Worm (Caenorhabditis elegans) whole organism, young adult: ENCODE data around the gene F36H5.12.

Source experiments
- B0035.1 ChIP-seq: sonication (generic microtip); optimal IDR thresholded peaks from 2 replicates; lab custom pipeline; 2016; ENCODE audit warnings: missing genetic modification characterization, mild to moderate bottlenecking, missing compliant biosample characterization, missing genotype, missing genetic modification reagents
- F37B4.10 ChIP-seq: fragments of 200-800 bp; sonication (Bioruptor generic); IDR thresholded peaks from 2 replicates; pipeline ENCODE4 v1.3.6; 2022; ENCODE audit warnings: missing genetic modification characterization, missing compliant biosample characterization
- F55B11.4 ChIP-seq: sonication (generic microtip); optimal IDR thresholded peaks from 2 replicates; lab custom pipeline; 2016; ENCODE audit warnings: missing compliant biosample characterization, missing genetic modification characterization, borderline replicate concordance; ENCODE audit not compliant: insufficient read depth
- T07F8.4 ChIP-seq: sonication (generic microtip); optimal IDR thresholded peaks from 2 replicates; lab custom pipeline; 2016; ENCODE audit warnings: mild to moderate bottlenecking, missing genetic modification characterization, moderate library complexity, missing compliant biosample characterization
- Y53F4B.3 ChIP-seq: fragments of 200-800 bp; sonication (Bioruptor generic); IDR thresholded peaks from 2 replicates; pipeline ENCODE4 v1.3.6; 2022; ENCODE audit warnings: missing genetic modification reagents, missing genetic modification characterization, missing compliant biosample characterization
- ama-1 ChIP-seq, 3 experiments: fragments of 150-350 bp in 1 of 3; sonication (generic microtip) in 2 of 3; optimal IDR thresholded peaks; 2 replicates each; lab custom pipeline; 2014 to 2018; ENCODE audit warnings: missing biosample characterization in 2 of 3, missing genetic modification characterization in 2 of 3, missing genetic modification reagents in 2 of 3
- atf-7 ChIP-seq: sonication (generic microtip); optimal IDR thresholded peaks from 2 replicates; lab custom pipeline; 2017; ENCODE audit warnings: mild to moderate bottlenecking, missing genetic modification characterization, missing compliant biosample characterization
- attf-5 ChIP-seq: fragments of 200-800 bp; sonication (Bioruptor generic); optimal IDR thresholded peaks from 2 replicates; lab custom pipeline; 2018; ENCODE audit warnings: mild to moderate bottlenecking, missing genetic modification characterization, missing compliant biosample characterization
- cebp-1 ChIP-seq, 2 experiments: fragments of 200-800 bp in 1 of 2; sonication (Bioruptor generic) in 1 of 2; sonication (generic microtip) in 1 of 2; IDR thresholded peaks in 1 of 2; optimal IDR thresholded peaks in 1 of 2; 2 replicates each; pipeline versions ENCODE4 v1.3.6 to Lab custom; 2017 to 2022; ENCODE audit warnings: missing compliant biosample characterization in 2 of 2, missing genetic modification characterization in 2 of 2, mild to moderate bottlenecking in 1 of 2, missing genetic modification reagents in 1 of 2, moderate library complexity in 1 of 2
- ceh-27 ChIP-seq: fragments of 200-800 bp; sonication (Bioruptor generic); optimal IDR thresholded peaks from 2 replicates; lab custom pipeline; 2018; ENCODE audit warnings: mild to moderate bottlenecking, missing genetic modification characterization, moderate library complexity, missing compliant biosample characterization
- ceh-58 ChIP-seq: fragments of 200-800 bp; sonication (Bioruptor generic); IDR thresholded peaks from 2 replicates; pipeline ENCODE4 v1.3.6; 2022; ENCODE audit warnings: missing genetic modification characterization, missing compliant biosample characterization
- ceh-79 ChIP-seq: sonication (generic microtip); optimal IDR thresholded peaks from 2 replicates; lab custom pipeline; 2017; ENCODE audit warnings: mild to moderate bottlenecking, missing genetic modification characterization, missing compliant biosample characterization
- chd-7 ChIP-seq: sonication (generic microtip); optimal IDR thresholded peaks from 2 replicates; lab custom pipeline; 2016; ENCODE audit warnings: mild to moderate bottlenecking, missing genetic modification characterization, moderate library complexity, missing compliant biosample characterization
- dox-1 ChIP-seq: fragments of 200-800 bp; sonication (Bioruptor generic); IDR thresholded peaks from 2 replicates; pipeline ENCODE4 v1.3.6; 2022; ENCODE audit warnings: missing genetic modification reagents, missing genetic modification characterization, missing compliant biosample characterization
- ekl-4 ChIP-seq: fragments of 200-800 bp; sonication (Bioruptor generic); IDR thresholded peaks from 2 replicates; pipeline ENCODE4 v1.3.6; 2022; ENCODE audit warnings: missing genetic modification reagents, missing genetic modification characterization, missing compliant biosample characterization
- ets-4 ChIP-seq: fragments of 200-800 bp; sonication (Bioruptor generic); optimal IDR thresholded peaks from 2 replicates; lab custom pipeline; 2018; ENCODE audit warnings: mild to moderate bottlenecking, missing genetic modification characterization, missing compliant biosample characterization
- hmg-1.2 ChIP-seq: fragments of 200-800 bp; sonication (Bioruptor generic); IDR thresholded peaks from 2 replicates; pipeline ENCODE4 v1.3.6; 2022; ENCODE audit warnings: missing genetic modification reagents, missing genetic modification characterization, missing compliant biosample characterization
- hrde-1 ChIP-seq: sonication (generic microtip); optimal IDR thresholded peaks from 2 replicates; lab custom pipeline; 2016; ENCODE audit warnings: missing genetic modification characterization, mild to moderate bottlenecking, missing compliant biosample characterization, moderate library complexity, missing genotype, missing genetic modification reagents, borderline replicate concordance
- let-526 ChIP-seq: fragments of 200-800 bp; sonication (Bioruptor generic); IDR thresholded peaks from 2 replicates; pipeline ENCODE4 v1.3.6; 2022; ENCODE audit warnings: missing genetic modification reagents, missing genetic modification characterization, missing compliant biosample characterization
- lin-26 ChIP-seq: fragments of 200-800 bp; sonication (Bioruptor generic); IDR thresholded peaks from 2 replicates; pipeline ENCODE4 v1.3.6; 2022; ENCODE audit warnings: missing genetic modification reagents, missing genetic modification characterization, missing compliant biosample characterization
- lsy-27 ChIP-seq: sonication (generic microtip); optimal IDR thresholded peaks from 2 replicates; lab custom pipeline; 2017; ENCODE audit warnings: missing genetic modification characterization, mild to moderate bottlenecking, missing compliant biosample characterization, antibody characterized with exemption, missing genotype, borderline replicate concordance; ENCODE audit not compliant: insufficient read depth
- madf-10 ChIP-seq: sonication (generic microtip); optimal IDR thresholded peaks from 2 replicates; lab custom pipeline; 2016; ENCODE audit warnings: mild to moderate bottlenecking, missing genetic modification characterization, missing compliant biosample characterization
- madf-6 ChIP-seq: fragments of 200-800 bp; sonication (Bioruptor generic); IDR thresholded peaks from 2 replicates; pipeline ENCODE4 v1.3.6; 2022; ENCODE audit warnings: missing genetic modification reagents, missing genetic modification characterization, missing compliant biosample characterization
- mel-28 ChIP-seq: sonication (generic microtip); optimal IDR thresholded peaks from 2 replicates; lab custom pipeline; 2016; ENCODE audit warnings: borderline replicate concordance, mild to moderate bottlenecking, missing genetic modification characterization, missing compliant biosample characterization
- mxl-1 ChIP-seq: sonication (generic microtip); optimal IDR thresholded peaks from 2 replicates; lab custom pipeline; 2016; ENCODE audit warnings: missing genetic modification characterization, missing compliant biosample characterization
- nhr-80 ChIP-seq: sonication (generic microtip); optimal IDR thresholded peaks from 2 replicates; lab custom pipeline; 2016; ENCODE audit warnings: missing genetic modification characterization, missing compliant biosample characterization
- snpc-1.3 ChIP-seq: sonication (generic microtip); optimal IDR thresholded peaks from 2 replicates; lab custom pipeline; 2017; ENCODE audit warnings: missing genetic modification characterization, mild to moderate bottlenecking, missing compliant biosample characterization, antibody characterized with exemption, moderate library complexity, missing genotype, missing genetic modification reagents; ENCODE audit not compliant: insufficient read depth
- snpc-3.4 ChIP-seq: sonication (generic microtip); optimal IDR thresholded peaks from 2 replicates; lab custom pipeline; 2017; ENCODE audit warnings: missing genetic modification characterization, mild to moderate bottlenecking, missing compliant biosample characterization, antibody characterized with exemption, moderate library complexity, missing genotype, missing genetic modification reagents
- snpc-4 ChIP-seq, 5 experiments: fragments of 150-350 bp in 1 of 5; sonication (generic microtip) in 4 of 5; optimal IDR thresholded peaks; 2 replicates each; lab custom pipeline; 2014 to 2018; ENCODE audit warnings: missing genetic modification characterization in 5 of 5, missing biosample characterization in 3 of 5, antibody characterized with exemption in 2 of 5, mild to moderate bottlenecking in 2 of 5, missing compliant biosample characterization in 2 of 5, missing genotype in 2 of 5, moderate library complexity in 2 of 5, missing genetic modification reagents in 1 of 5
- somi-1 ChIP-seq: fragments of 200-800 bp; sonication (Bioruptor generic); optimal IDR thresholded peaks from 2 replicates; lab custom pipeline; 2018; ENCODE audit warnings: mild to moderate bottlenecking, missing genetic modification characterization, missing compliant biosample characterization
- tbx-9 ChIP-seq: sonication (generic microtip); optimal IDR thresholded peaks from 2 replicates; lab custom pipeline; 2016; ENCODE audit warnings: borderline replicate concordance, missing genetic modification characterization, inconsistent platforms, missing compliant biosample characterization
- tlf-1 ChIP-seq: fragments of 200-800 bp; sonication (Bioruptor generic); optimal IDR thresholded peaks from 2 replicates; lab custom pipeline; 2018; ENCODE audit warnings: mild to moderate bottlenecking, missing genetic modification characterization, missing compliant biosample characterization
- ztf-25 ChIP-seq: fragments of 200-800 bp; sonication (Bioruptor generic); IDR thresholded peaks from 2 replicates; pipeline ENCODE4 v1.3.6; 2022; ENCODE audit warnings: missing genetic modification reagents, missing genetic modification characterization, missing compliant biosample characterization
- ztf-28 ChIP-seq: fragments of 200-800 bp; sonication (Bioruptor generic); IDR thresholded peaks from 2 replicates; pipeline ENCODE4 v1.3.6; 2022; ENCODE audit warnings: missing genetic modification reagents, missing genetic modification characterization, missing compliant biosample characterization

F36H5.12 gene

DNA sequence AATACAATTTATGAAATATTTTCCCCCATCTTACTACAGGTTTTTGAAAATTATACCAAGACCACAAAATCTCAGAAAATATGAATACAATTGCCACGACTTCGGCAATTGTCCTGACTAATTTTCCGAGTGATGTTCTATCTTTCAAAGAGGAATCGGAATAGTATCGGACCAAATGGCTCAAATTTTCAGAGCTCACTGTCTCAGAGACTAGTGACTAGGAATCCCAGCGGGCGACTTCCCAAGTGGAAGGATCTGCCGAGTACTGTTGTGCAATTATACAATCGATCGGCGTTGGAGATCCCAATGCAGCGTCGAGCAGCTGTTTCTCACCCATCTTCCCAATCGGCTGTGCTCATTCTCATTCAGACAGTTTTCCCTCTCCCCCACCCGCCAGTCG is 16.9 kb upstream of the F36H5.12 start, which contains the start of gene F45C12.17:
F45C12.17 (plus strand) TSS at position 377 of the 400 bp plus-strand sequence.
- TF ChIP-seq hmg-1.2: no peak
- TF ChIP-seq cebp-1 (GFP tag; IDR thresholded peaks at IDR 0.05; lab: Robert Waterston, UW): no peak
- TF ChIP-seq cebp-1 (tag; optimal IDR thresholded peaks at IDR 0.05; lab: Kevin White, UChicago): no peak
- no peak for TF ChIP-seq B0035.1
- no peak for TF ChIP-seq ztf-28 (GFP tag; lab: Robert Waterston, UW)
- TF ChIP-seq ceh-79 (tag; lab: Kevin White, UChicago): no peak
- TF ChIP-seq madf-6 (GFP tag; lab: Robert Waterston, UW): no peak
- TF ChIP-seq ceh-58 (GFP tag; lab: Robert Waterston, UW): no peak
- no peak for TF ChIP-seq attf-5 (GFP tag; lab: Kevin White, UChicago)
- no peak for TF ChIP-seq tbx-9 (tag; lab: Kevin White, UChicago)
- no peak for TF ChIP-seq F55B11.4 (tag; lab: Kevin White, UChicago)
- no peak for TF ChIP-seq ekl-4 (GFP tag; lab: Robert Waterston, UW)
- no peak for TF ChIP-seq madf-10 (tag; lab: Kevin White, UChicago)
- no peak for TF ChIP-seq tlf-1 (GFP tag; lab: Kevin White, UChicago)
- TF ChIP-seq mel-28 (tag; lab: Kevin White, UChicago): no peak
- no peak for TF ChIP-seq T07F8.4 (tag; lab: Kevin White, UChicago)

- TF ChIP-seq nhr-80 (tag; lab: Kevin White, UChicago): peak; percentile 83
- TF ChIP-seq dox-1 (GFP tag; lab: Robert Waterston, UW): peak; percentile 37; the same call in 1 of the 2 replicates
- no peak for TF ChIP-seq hrde-1 (tag; lab: Kevin White, UChicago)
- peak; percentile 30; the same call in 1 of the 2 replicates for TF ChIP-seq hmg-1.2
- no peak for TF ChIP-seq snpc-4 (GFP tag; optimal IDR thresholded peaks at IDR 0.05; lab: Kevin White, UChicago)
- TF ChIP-seq snpc-4 (tag; optimal IDR thresholded peaks at IDR 0.05; lab: Kevin White, UChicago): no peak
- no peak for TF ChIP-seq ets-4 (GFP tag; lab: Kevin White, UChicago)
- no peak for TF ChIP-seq somi-1
- no peak for TF ChIP-seq F37B4.10
- TF ChIP-seq snpc-3.4: no peak
- no peak for TF ChIP-seq ama-1 (optimal IDR thresholded peaks at IDR 0.05; lab: Kevin White, UChicago)
- TF ChIP-seq ama-1 (GFP tag; optimal IDR thresholded peaks at IDR 0.05; lab: Kevin White, UChicago): no peak
These were observed 14.4 kb upstream of the F36H5.12 start, which contains the start of gene btb-9 for ce11 chrII:1728253-1728652. TSS of gene btb-9 (plus strand) at chrII:1728506.

DNA sequence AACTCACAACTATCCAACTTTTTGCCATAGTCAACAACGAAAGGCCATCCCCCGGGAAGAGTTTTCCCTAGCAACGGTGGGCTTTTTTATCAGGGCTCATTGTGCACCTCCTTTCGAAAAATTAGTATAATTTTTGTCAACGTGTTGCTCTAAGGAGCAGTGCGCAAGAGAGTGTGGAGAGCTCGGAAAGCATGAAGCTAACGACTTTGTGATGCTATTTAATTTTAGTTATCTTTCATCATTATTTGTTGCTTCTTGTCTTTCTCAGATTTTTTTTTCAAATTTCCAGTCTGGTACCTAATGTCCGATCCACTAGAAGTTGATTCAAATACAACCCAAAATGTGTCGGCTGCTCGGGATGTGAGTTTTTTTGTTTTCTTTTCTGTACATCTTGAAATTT is 12.5 kb upstream of the F36H5.12 start, which contains the start of gene ceh-81:
ceh-81 (plus strand) TSS at position 301 of the 400 bp plus-strand sequence.
- TF ChIP-seq mxl-1 (no peak), lsy-27 (tag; lab: Kevin White, UChicago) (no peak), snpc-1.3 (no peak), ceh-27 (GFP tag; lab: Kevin White, UChicago) (no peak), ztf-25 (no peak), Y53F4B.3 (GFP tag; lab: Robert Waterston, UW) (no peak), lin-26 (GFP tag; lab: Robert Waterston, UW) (no peak), chd-7 (tag; lab: Kevin White, UChicago) (no peak), atf-7 (tag; lab: Kevin White, UChicago) (no peak), let-526 (no peak), ceh-58 (GFP tag; lab: Robert Waterston, UW) (no peak), hrde-1 (tag; lab: Kevin White, UChicago) (no peak)
